Fruit fly (Drosophila melanogaster) Kc167 (cell line): Measurements from ENCODE around the gene dmrt11E.

ENCODE experiments used
- Myc ChIP-seq: fragments of >200 bp; optimal IDR thresholded peaks from 2 replicates; lab custom pipeline; 2017; ENCODE audit warnings: missing external identifiers
- Sin3A ChIP-seq: fragments of >200 bp; optimal IDR thresholded peaks from 2 replicates; lab custom pipeline; 2018; ENCODE audit warnings: missing external identifiers
- h ChIP-seq: fragments of >200 bp; optimal IDR thresholded peaks from 3 replicates; lab custom pipeline; 2018; ENCODE audit warnings: missing external identifiers
- insv ChIP-seq: fragments of >200 bp; optimal IDR thresholded peaks from 3 replicates; lab custom pipeline; 2018; ENCODE audit warnings: missing external identifiers
- psq ChIP-seq: fragments of >200 bp; optimal IDR thresholded peaks from 2 replicates; lab custom pipeline; 2017; ENCODE audit warnings: missing external identifiers
- ttk ChIP-seq: sonication (Bioruptor generic); optimal IDR thresholded peaks from 2 replicates; lab custom pipeline; 2017; ENCODE audit warnings: missing external identifiers

The dmrt11E gene

DNA sequence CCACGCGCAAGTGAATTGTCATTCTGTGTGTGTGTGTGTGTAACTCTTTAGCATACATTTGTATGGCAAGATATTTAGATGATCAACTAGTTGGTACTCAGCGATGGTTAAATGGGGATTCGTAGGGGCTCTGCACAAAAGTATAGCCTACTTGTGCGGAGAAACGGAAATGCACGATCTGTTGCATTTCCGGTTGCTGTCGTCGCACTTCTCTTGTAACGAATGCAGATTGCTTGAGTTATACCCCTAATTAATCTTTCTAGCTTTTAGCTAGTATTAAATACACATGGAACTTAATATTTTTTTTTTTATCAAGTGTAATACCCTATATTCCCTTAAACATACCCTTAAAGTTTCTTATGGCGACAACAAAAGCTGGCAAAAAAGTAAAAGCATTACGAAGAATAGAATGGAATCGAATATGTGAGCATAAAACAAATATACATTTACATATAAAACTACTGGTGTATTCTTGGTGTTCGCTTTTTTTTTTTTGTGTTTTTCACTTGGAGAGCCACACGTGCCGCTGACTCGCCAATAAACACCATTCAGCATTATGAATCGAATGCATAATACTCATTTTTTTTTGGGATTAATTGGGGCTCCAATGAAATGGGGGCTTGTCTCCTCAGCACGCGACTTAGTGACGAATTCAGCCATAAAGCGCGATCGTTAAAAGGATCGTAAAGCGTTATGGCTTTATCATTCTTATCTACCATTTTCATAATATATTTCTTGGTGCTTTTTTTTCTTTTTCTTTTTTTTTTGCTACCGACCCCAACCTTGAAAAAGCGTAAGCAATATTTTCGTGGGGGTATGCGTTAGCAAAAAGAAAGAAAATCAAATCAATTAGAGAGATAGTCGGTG is 23.4 kb downstream of the dmrt11E start:
- TF ChIP-seq h = no peak
- TF ChIP-seq psq = no peak
- TF ChIP-seq insv (lab: Kevin White, UChicago) = no peak
- TF ChIP-seq Sin3A (lab: Kevin White, UChicago) = no peak
- no peak for TF ChIP-seq ttk (lab: Kevin White, UChicago)
- no peak for TF ChIP-seq Myc (lab: Kevin White, UChicago)

DNA sequence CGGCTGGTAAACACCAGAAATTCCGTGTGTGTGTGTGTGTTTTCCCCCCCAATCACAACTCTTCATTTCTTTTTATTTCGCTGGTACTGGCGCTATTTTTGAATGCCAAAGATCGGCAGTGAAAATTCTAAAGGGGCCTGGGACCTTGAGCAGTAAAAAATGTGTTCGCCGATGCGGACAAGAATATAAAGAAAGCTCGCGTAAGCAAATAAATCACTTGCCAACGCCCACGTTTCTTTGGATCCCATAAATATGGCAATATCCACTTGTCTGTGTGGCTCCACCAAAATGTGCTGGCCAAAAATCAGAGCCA is 24.0 kb downstream of the dmrt11E start:
- no peak for TF ChIP-seq Sin3A (lab: Kevin White, UChicago)
- no peak for TF ChIP-seq insv (lab: Kevin White, UChicago)
- TF ChIP-seq h = no peak
- TF ChIP-seq psq = no peak
- no peak for TF ChIP-seq ttk (lab: Kevin White, UChicago)
- no peak for TF ChIP-seq Myc (lab: Kevin White, UChicago)

dm6 chrX:13392764-13393163 is 24.8 kb downstream of the dmrt11E start:
- no peak for TF ChIP-seq h
- no peak for TF ChIP-seq ttk (lab: Kevin White, UChicago)
- TF ChIP-seq Myc (lab: Kevin White, UChicago) = no peak
- no peak for TF ChIP-seq psq
- TF ChIP-seq Sin3A (lab: Kevin White, UChicago) = no peak
- no peak for TF ChIP-seq insv (lab: Kevin White, UChicago)

DNA sequence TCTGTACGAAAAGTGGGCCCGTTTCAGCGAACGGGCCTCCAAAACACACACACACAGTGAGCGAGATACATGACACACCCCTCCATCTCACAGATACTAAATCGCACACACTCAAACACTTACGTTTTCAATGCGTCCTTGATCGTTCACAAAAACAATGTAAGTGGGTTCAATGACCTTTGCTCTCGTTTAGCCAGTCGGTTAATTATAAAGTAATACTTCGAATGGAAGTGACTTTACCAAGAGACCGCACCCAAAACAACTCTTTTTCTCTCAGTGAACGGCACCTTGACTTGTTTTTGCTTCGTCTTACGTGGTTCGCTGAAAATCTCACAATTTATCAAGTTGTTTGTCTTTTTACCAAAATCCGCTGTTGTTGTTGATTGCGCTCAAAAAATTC is 26.4 kb downstream of the dmrt11E start:
- TF ChIP-seq ttk (lab: Kevin White, UChicago) (no peak), Myc (lab: Kevin White, UChicago) (no peak), Sin3A (lab: Kevin White, UChicago) (no peak), psq (no peak), insv (lab: Kevin White, UChicago) (no peak), h (no peak)

- TF ChIP-seq Myc (lab: Kevin White, UChicago) = no peak
- TF ChIP-seq psq = no peak
- no peak for TF ChIP-seq insv (lab: Kevin White, UChicago)
- TF ChIP-seq ttk (lab: Kevin White, UChicago) = no peak
- TF ChIP-seq Sin3A (lab: Kevin White, UChicago) = no peak
- TF ChIP-seq h = no peak
Observed at dm6 chrX:13395020-13395419, 27.0 kb downstream of the dmrt11E start.

DNA sequence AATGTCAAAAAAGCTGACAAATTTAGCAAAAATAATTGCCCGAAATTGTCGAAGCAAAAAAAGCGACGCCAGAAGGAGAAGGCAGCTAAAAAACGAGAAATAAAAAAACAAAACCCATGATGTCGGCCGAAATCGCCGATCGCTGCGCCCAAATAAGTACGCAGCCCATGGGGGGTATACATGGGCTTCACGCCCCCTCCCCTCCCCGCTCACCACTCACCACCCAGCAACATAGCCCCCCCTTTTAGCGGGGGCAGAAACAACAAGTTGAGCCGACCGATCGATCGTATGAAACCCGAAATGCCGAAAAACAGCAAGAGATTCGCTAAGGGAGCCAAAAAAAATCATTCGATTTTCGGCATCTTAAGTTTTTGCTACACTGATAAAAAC is 28.0 kb downstream of the dmrt11E start:
- no peak for TF ChIP-seq insv (lab: Kevin White, UChicago)
- no peak for TF ChIP-seq Sin3A (lab: Kevin White, UChicago)
- no peak for TF ChIP-seq Myc (lab: Kevin White, UChicago)
- no peak for TF ChIP-seq h
- TF ChIP-seq psq = no peak
- no peak for TF ChIP-seq ttk (lab: Kevin White, UChicago)

DNA sequence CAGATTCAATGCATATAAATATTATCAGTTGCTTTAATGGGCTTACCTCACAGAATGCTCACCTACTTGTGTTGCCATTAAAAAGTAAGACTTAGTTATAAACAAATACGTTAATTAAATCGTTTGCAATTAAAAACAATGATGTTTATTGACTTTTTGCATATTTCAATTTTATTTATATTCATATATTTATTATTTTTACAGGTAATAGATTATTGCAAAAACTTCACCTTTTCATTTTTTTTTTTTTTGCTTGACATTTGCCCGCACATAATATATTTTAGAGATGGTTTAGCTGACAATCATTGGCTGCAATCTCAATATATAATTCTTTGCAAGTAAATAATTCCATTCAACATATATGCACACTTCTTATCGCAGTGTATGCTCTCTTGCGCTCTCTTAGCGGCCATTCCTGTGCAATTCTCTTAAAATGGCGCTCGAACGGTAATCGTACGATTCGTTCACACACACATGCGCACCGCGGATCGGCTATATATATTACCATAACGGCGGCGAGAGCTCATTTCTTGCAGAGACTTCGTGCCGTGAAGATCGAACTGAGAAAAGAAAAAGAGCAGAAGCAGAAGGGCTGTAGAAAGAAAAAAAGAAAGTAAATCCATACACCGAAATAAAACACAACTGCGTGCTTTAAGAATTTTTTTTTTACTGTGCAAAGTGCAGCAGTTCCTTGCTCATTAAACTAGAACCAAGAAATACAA is 28.5 kb downstream of the dmrt11E start, which contains the start of gene Bcat:
Gene Bcat (plus strand): TSS at position 522 of the 722 bp plus-strand sequence.
- TF ChIP-seq psq = no peak
- TF ChIP-seq insv (lab: Kevin White, UChicago) = no peak
- TF ChIP-seq Myc (lab: Kevin White, UChicago) = no peak
- no peak for TF ChIP-seq Sin3A (lab: Kevin White, UChicago)
- TF ChIP-seq ttk (lab: Kevin White, UChicago) = no peak
- no peak for TF ChIP-seq h

DNA sequence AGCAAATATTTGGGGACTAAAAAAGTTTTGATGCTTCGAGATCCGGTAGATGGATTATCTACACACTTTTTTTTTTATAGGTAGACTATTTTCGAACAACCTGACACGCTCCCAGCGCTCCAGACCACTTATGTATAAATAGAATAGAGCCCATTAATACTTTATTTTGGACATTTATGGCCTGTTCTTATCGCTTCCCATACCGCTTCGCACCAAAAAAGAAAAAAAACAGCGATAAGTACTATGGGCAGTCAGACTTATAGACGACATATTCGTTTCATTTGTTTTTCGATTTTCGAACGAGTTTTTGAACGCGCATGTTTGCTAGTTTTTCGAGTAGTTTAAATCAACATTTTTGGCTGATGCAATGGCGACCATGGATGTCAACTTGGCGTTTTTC is 29.6 kb downstream of the dmrt11E start:
- TF ChIP-seq Myc (lab: Kevin White, UChicago) (no peak), ttk (lab: Kevin White, UChicago) (no peak), insv (lab: Kevin White, UChicago) (no peak), psq (no peak), h (no peak), Sin3A (lab: Kevin White, UChicago) (no peak)

- TF ChIP-seq Myc (lab: Kevin White, UChicago) (no peak), insv (lab: Kevin White, UChicago) (no peak), h (no peak), ttk (lab: Kevin White, UChicago) (no peak), psq (no peak), Sin3A (lab: Kevin White, UChicago) (no peak)
Observed at dm6 chrX:13401245-13401644, 33.3 kb downstream of the dmrt11E start.

- TF ChIP-seq Sin3A (lab: Kevin White, UChicago) = no peak
- no peak for TF ChIP-seq Myc (lab: Kevin White, UChicago)
- TF ChIP-seq psq = no peak
Observed at dm6 chrX:13402763-13403162, 34.8 kb downstream of the dmrt11E start, which contains the start of gene CG12725. TSS of gene CG12725 (minus strand) at chrX:13402863.

DNA sequence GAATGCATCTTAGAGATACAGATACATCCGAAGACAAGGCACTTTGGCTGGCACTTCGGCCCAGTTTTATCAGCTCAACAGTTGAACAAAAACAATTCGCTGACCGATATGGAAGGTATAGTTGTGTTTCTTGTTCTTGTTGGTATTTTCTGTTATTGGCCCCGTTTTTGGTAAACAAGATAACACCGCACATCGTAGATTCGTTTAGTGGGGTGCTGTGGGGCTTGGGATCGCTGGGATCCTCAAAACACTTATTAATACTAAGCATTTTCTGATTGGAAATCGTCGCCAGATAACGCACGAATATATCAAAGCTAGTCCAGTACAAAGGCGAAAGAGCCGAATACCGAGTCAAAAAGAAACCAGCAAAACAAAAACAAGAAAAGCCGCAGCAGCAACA is 35.6 kb downstream of the dmrt11E start:
- TF ChIP-seq insv (lab: Kevin White, UChicago) (no peak), Sin3A (lab: Kevin White, UChicago) (no peak), psq (no peak), Myc (lab: Kevin White, UChicago) (no peak), ttk (lab: Kevin White, UChicago) (no peak), h (no peak)
